Fruit fly (Drosophila melanogaster) whole organism, embryonic: ENCODE data around the gene Polr1C.

Source experiments
- Asciz ChIP-seq: fragments of 200-800 bp; sonication (Bioruptor generic); optimal IDR thresholded peaks from 2 replicates; lab custom pipeline; 2017; ENCODE audit warnings: missing biosample characterization, mild to moderate bottlenecking, missing genetic modification characterization, missing genetic modification reagents
- CG11695 ChIP-seq: fragments of 200-800 bp; sonication (Bioruptor generic); IDR thresholded peaks from 3 replicates; pipeline ENCODE4 v1.3.6; 2022; ENCODE audit warnings: missing biosample characterization, missing genetic modification characterization
- CG13296 ChIP-seq: fragments of 200-800 bp; sonication (Bioruptor generic); optimal IDR thresholded peaks from 3 replicates; lab custom pipeline; 2018; ENCODE audit warnings: missing biosample characterization, mild to moderate bottlenecking, missing genetic modification characterization
- CG13424 ChIP-seq: fragments of 200-800 bp; sonication (Bioruptor generic); optimal IDR thresholded peaks from 2 replicates; lab custom pipeline; 2019; ENCODE audit warnings: missing biosample characterization, mild to moderate bottlenecking, missing genetic modification characterization, moderate library complexity
- CG16815 ChIP-seq: fragments of 200-800 bp; sonication (Bioruptor generic); optimal IDR thresholded peaks from 3 replicates; lab custom pipeline; 2017; ENCODE audit warnings: missing biosample characterization, mild to moderate bottlenecking, missing genetic modification characterization
- CG17186 ChIP-seq: fragments of 200-800 bp; sonication (Bioruptor generic); optimal IDR thresholded peaks from 3 replicates; lab custom pipeline; 2017; ENCODE audit warnings: missing biosample characterization, missing genetic modification reagents, missing genetic modification characterization
- CG18764 ChIP-seq: fragments of 200-800 bp; sonication (Bioruptor generic); optimal IDR thresholded peaks from 3 replicates; lab custom pipeline; 2016; ENCODE audit warnings: missing biosample characterization, missing genetic modification characterization
- CG32772 ChIP-seq: fragments of 200-800 bp; sonication (Bioruptor generic); IDR thresholded peaks from 2 replicates; pipeline ENCODE4 v1.3.6; 2022; ENCODE audit warnings: missing biosample characterization, missing genetic modification characterization
- CG33213 ChIP-seq: fragments of 200-800 bp; sonication (Bioruptor generic); optimal IDR thresholded peaks from 3 replicates; lab custom pipeline; 2016; ENCODE audit warnings: missing biosample characterization, missing genetic modification characterization
- CG34224 ChIP-seq: fragments of 200-800 bp; sonication (Bioruptor generic); IDR thresholded peaks from 3 replicates; pipeline ENCODE4 v1.3.6; 2022; ENCODE audit warnings: missing biosample characterization, missing genetic modification characterization; ENCODE audit not compliant: partially characterized antibody
- CG3838 ChIP-seq: fragments of 200-800 bp; sonication (Bioruptor generic); optimal IDR thresholded peaks from 3 replicates; lab custom pipeline; 2016; ENCODE audit warnings: missing biosample characterization, missing genetic modification characterization
- CG42726 ChIP-seq: fragments of 200-800 bp; sonication (Bioruptor generic); IDR thresholded peaks from 2 replicates; pipeline ENCODE4 v1.3.6; 2022; ENCODE audit warnings: missing biosample characterization, missing genetic modification characterization; ENCODE audit not compliant: partially characterized antibody
- CG4328 ChIP-seq: fragments of 200-800 bp; sonication (Bioruptor generic); optimal IDR thresholded peaks from 3 replicates; lab custom pipeline; 2017; ENCODE audit warnings: missing biosample characterization, missing genetic modification reagents, missing genetic modification characterization
- CG8290 ChIP-seq, 3 experiments: fragments of 200-800 bp; sonication (Bioruptor generic); optimal IDR thresholded peaks; 2 replicates each; lab custom pipeline; 2016 to 2019; ENCODE audit warnings: missing biosample characterization in 3 of 3, missing genetic modification characterization in 3 of 3, mild to moderate bottlenecking in 2 of 3, moderate library complexity in 1 of 3
- CG8359 ChIP-seq: fragments of 200-800 bp; sonication (Bioruptor generic); optimal IDR thresholded peaks from 2 replicates; lab custom pipeline; 2017; ENCODE audit warnings: missing biosample characterization, mild to moderate bottlenecking, missing genetic modification characterization, borderline replicate concordance
- CG8765 ChIP-seq: fragments of 200-800 bp; sonication (Bioruptor generic); IDR thresholded peaks from 2 replicates; pipeline ENCODE4 v1.3.6; 2022; ENCODE audit warnings: missing biosample characterization, missing genetic modification characterization
- CG9817 ChIP-seq: fragments of 200-800 bp; sonication (Bioruptor generic); optimal IDR thresholded peaks from 2 replicates; lab custom pipeline; 2018; ENCODE audit warnings: missing biosample characterization, mild to moderate bottlenecking, missing genetic modification characterization, moderate library complexity
- Chrac-16 ChIP-seq: fragments of 200-800 bp; sonication (Bioruptor generic); optimal IDR thresholded peaks from 3 replicates; lab custom pipeline; 2016; ENCODE audit warnings: missing biosample characterization, missing genetic modification characterization
- Doc3 ChIP-seq: fragments of 200-800 bp; sonication (Bioruptor generic); IDR thresholded peaks from 3 replicates; pipeline ENCODE4 v1.3.6; 2022; ENCODE audit warnings: missing biosample characterization, missing genetic modification characterization; ENCODE audit not compliant: partially characterized antibody
- Dref ChIP-seq: fragments of 200-800 bp; sonication (Bioruptor generic); IDR thresholded peaks from 2 replicates; pipeline ENCODE4 v1.3.6; 2022; ENCODE audit warnings: missing biosample characterization, missing genetic modification characterization
- GATAe ChIP-seq: fragments of 200-800 bp; sonication (Bioruptor generic); conservative IDR thresholded peaks from 2 replicates; pipeline ENCODE4 v1.3.6; 2022; ENCODE audit warnings: missing biosample characterization, missing genetic modification characterization
- H2.0 ChIP-seq: fragments of 200-800 bp; sonication (Bioruptor generic); IDR thresholded peaks from 2 replicates; pipeline ENCODE4 v1.3.6; 2022; ENCODE audit warnings: missing biosample characterization, missing genetic modification characterization
- HHEX ChIP-seq: fragments of 200-800 bp; sonication (Bioruptor generic); optimal IDR thresholded peaks from 3 replicates; lab custom pipeline; 2017; ENCODE audit warnings: missing biosample characterization, mild to moderate bottlenecking, missing genetic modification characterization, missing genetic modification reagents
- HLHmδ ChIP-seq: fragments of 200-800 bp; sonication (Bioruptor generic); optimal IDR thresholded peaks from 2 replicates; lab custom pipeline; 2018; ENCODE audit warnings: missing biosample characterization, mild to moderate bottlenecking, missing genetic modification characterization, moderate library complexity
- Hr39 ChIP-seq: fragments of >200 bp; optimal IDR thresholded peaks from 2 replicates; lab custom pipeline; 2017
- Jarid2 ChIP-seq: fragments of 200-800 bp; sonication (Bioruptor generic); optimal IDR thresholded peaks from 3 replicates; lab custom pipeline; 2017; ENCODE audit warnings: mild to moderate bottlenecking, missing biosample characterization, missing genetic modification reagents, missing genetic modification characterization
- MBD-R2 ChIP-seq: fragments of 200-800 bp; sonication (Bioruptor generic); IDR thresholded peaks from 2 replicates; pipeline ENCODE4 v1.3.6; 2022; ENCODE audit warnings: missing biosample characterization, missing genetic modification characterization
- NC2α ChIP-seq: fragments of 200-800 bp; sonication (Bioruptor generic); optimal IDR thresholded peaks from 2 replicates; lab custom pipeline; 2016; ENCODE audit warnings: missing biosample characterization, missing genetic modification characterization
- Rfx ChIP-seq: fragments of 200-800 bp; sonication (Bioruptor generic); IDR thresholded peaks from 2 replicates; pipeline ENCODE4 v1.3.6; 2022; ENCODE audit warnings: missing biosample characterization, missing genetic modification characterization
- az2 ChIP-seq: fragments of 200-800 bp; sonication (Bioruptor generic); optimal IDR thresholded peaks from 3 replicates; lab custom pipeline; 2016; ENCODE audit warnings: missing biosample characterization, missing genetic modification characterization
- chm ChIP-seq: fragments of 200-800 bp; sonication (Bioruptor generic); IDR thresholded peaks from 2 replicates; pipeline ENCODE4 v1.3.6; 2022; ENCODE audit warnings: missing biosample characterization, missing genetic modification characterization
- dati ChIP-seq: fragments of 200-800 bp; sonication (Bioruptor generic); IDR thresholded peaks from 2 replicates; pipeline ENCODE4 v1.3.6; 2022; ENCODE audit warnings: missing biosample characterization, missing genetic modification characterization
- dm ChIP-seq: fragments of 200-800 bp; sonication (Bioruptor generic); optimal IDR thresholded peaks from 3 replicates; lab custom pipeline; 2016; ENCODE audit warnings: missing biosample characterization, missing genetic modification characterization
- dmrt11E ChIP-seq: fragments of 200-800 bp; sonication (Bioruptor generic); optimal IDR thresholded peaks from 3 replicates; lab custom pipeline; 2018; ENCODE audit warnings: missing biosample characterization, mild to moderate bottlenecking, missing genetic modification characterization, moderate library complexity
- fd3F ChIP-seq: fragments of 200-800 bp; sonication (Bioruptor generic); optimal IDR thresholded peaks from 2 replicates; lab custom pipeline; 2018; ENCODE audit warnings: missing biosample characterization, mild to moderate bottlenecking, missing genetic modification characterization, moderate library complexity
- jing ChIP-seq: fragments of 200-800 bp; sonication (Bioruptor generic); optimal IDR thresholded peaks from 2 replicates; lab custom pipeline; 2018; ENCODE audit warnings: missing biosample characterization, mild to moderate bottlenecking, missing genetic modification characterization
- lab ChIP-seq: fragments of 200-800 bp; sonication (Bioruptor generic); optimal IDR thresholded peaks from 3 replicates; lab custom pipeline; 2017; ENCODE audit warnings: missing biosample characterization, missing genetic modification characterization, mild to moderate bottlenecking, moderate library complexity, missing genetic modification reagents
- lbe ChIP-seq: fragments of 200-800 bp; sonication (Bioruptor generic); optimal IDR thresholded peaks from 2 replicates; lab custom pipeline; 2016; ENCODE audit warnings: missing biosample characterization, mild to moderate bottlenecking, missing genetic modification characterization
- lmd ChIP-seq: fragments of 200-800 bp; sonication (Bioruptor generic); IDR thresholded peaks from 2 replicates; pipeline ENCODE4 v1.3.6; 2022; ENCODE audit warnings: missing biosample characterization, missing genetic modification characterization
- org-1 ChIP-seq: fragments of 200-800 bp; sonication (Bioruptor generic); optimal IDR thresholded peaks from 2 replicates; lab custom pipeline; 2017; ENCODE audit warnings: missing biosample characterization, missing genetic modification characterization
- p53 ChIP-seq: fragments of 200-800 bp; sonication (Bioruptor generic); optimal IDR thresholded peaks from 2 replicates; lab custom pipeline; 2016; ENCODE audit warnings: missing biosample characterization, missing genetic modification characterization
- pnt ChIP-seq: fragments of 200-800 bp; sonication (Bioruptor generic); optimal IDR thresholded peaks from 3 replicates; lab custom pipeline; 2016; ENCODE audit warnings: missing biosample characterization, missing genetic modification characterization
- psq ChIP-seq: fragments of 200-800 bp; sonication (Bioruptor generic); optimal IDR thresholded peaks from 2 replicates; lab custom pipeline; 2017; ENCODE audit warnings: missing biosample characterization, missing genetic modification characterization
- schlank ChIP-seq: fragments of 200-800 bp; sonication (Bioruptor generic); optimal IDR thresholded peaks from 2 replicates; lab custom pipeline; 2018; ENCODE audit warnings: missing biosample characterization, mild to moderate bottlenecking, missing genetic modification characterization
- sd ChIP-seq: fragments of 200-800 bp; sonication (Bioruptor generic); optimal IDR thresholded peaks from 3 replicates; lab custom pipeline; 2018; ENCODE audit warnings: missing biosample characterization, mild to moderate bottlenecking, missing genetic modification characterization, moderate library complexity
- seq ChIP-seq: fragments of 200-800 bp; sonication (Bioruptor generic); IDR thresholded peaks from 2 replicates; pipeline ENCODE4 v1.3.6; 2022; ENCODE audit warnings: missing biosample characterization, missing genetic modification characterization
- tgo ChIP-seq: fragments of 200-800 bp; sonication (Bioruptor generic); IDR thresholded peaks from 3 replicates; pipeline ENCODE4 v1.3.6; 2022; ENCODE audit warnings: missing biosample characterization, missing genetic modification characterization
- wek ChIP-seq: fragments of 200-800 bp; sonication (Bioruptor generic); optimal IDR thresholded peaks from 3 replicates; lab custom pipeline; 2018; ENCODE audit warnings: missing biosample characterization, mild to moderate bottlenecking, missing genetic modification characterization, moderate library complexity
- zf30C ChIP-seq: fragments of 200-800 bp; sonication (Bioruptor generic); optimal IDR thresholded peaks from 3 replicates; lab custom pipeline; 2018; ENCODE audit warnings: missing biosample characterization, mild to moderate bottlenecking, missing genetic modification characterization

Gene Polr1C

DNA sequence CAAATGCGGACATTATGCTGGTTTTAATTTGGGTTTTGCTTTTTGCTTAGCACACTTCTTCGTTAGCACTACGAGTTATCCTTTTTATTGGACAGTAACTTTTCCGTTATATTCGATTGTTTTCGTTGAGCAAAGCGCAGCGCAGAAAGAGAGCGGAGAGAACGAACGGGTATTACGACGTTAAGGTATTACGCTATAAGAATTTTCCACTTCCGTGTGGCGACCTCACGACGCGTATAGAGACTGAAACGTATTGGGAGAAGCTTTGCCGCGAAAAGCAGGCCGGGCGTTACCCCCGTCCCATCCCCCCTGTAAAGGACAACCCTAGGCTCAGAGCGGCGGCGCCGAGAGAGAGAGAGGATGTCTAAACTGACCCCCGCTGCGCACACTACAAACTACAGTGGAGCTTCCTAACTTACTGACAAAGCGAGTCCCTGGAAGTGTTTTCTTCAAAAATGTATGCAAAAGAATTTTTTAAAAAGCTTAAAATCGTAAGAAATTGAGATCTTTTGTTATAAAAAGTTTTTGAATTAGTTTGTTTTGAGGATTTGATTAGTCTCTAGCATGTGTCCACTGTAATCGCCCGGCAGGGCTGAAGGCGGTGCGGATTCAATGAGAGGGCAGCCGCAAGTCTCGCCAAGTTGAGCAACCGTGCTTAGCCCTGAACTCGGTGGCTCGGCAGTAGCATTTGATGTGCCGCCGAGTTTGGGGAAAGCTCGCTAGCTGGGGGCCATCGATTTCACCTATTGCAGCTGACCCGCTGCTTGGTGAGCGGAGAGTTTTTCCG lies 36.1 kb downstream of the Polr1C start (continued):
- TF ChIP-seq dati (GFP tag; lab: Robert Waterston, UW) (peak; percentile 83), MBD-R2 (GFP tag; lab: Robert Waterston, UW) (peak; percentile 89), schlank (tag; lab: Kevin White, UChicago) (peak; percentile 94), jing (peak; percentile 80), CG17186 (GFP tag; lab: Kevin White, UChicago) (peak; percentile 24), Asciz (GFP tag; lab: Kevin White, UChicago) (peak; percentile 89), az2 (GFP tag; lab: Kevin White, UChicago) (peak; percentile 94), Jarid2 (peak; percentile 61), CG33213 (peak; percentile 93), CG32772 (GFP tag; lab: Robert Waterston, UW) (peak; percentile 96), wek (GFP tag; lab: Kevin White, UChicago) (peak; percentile 44), GATAe (GFP tag; lab: Robert Waterston, UW) (peak; percentile 70), dm (GFP tag; lab: Kevin White, UChicago) (peak; percentile 84), CG8290 (GFP tag; optimal IDR thresholded peaks at IDR 0.05; lab: Kevin White, UChicago) (peak; percentile 77), CG8290 (tag; optimal IDR thresholded peaks at IDR 0.05; lab: Kevin White, UChicago) (peak; percentile 34 to 74), CG34224 (GFP tag; lab: Robert Waterston, UW) (no peak), psq (GFP tag; lab: Kevin White, UChicago) (peak; percentile 74), Doc3 (GFP tag; lab: Robert Waterston, UW) (no peak), org-1 (GFP tag; lab: Kevin White, UChicago) (peak; percentile 92), chm (GFP tag; lab: Robert Waterston, UW) (peak; percentile 94), HLHmδ (GFP tag; lab: Kevin White, UChicago) (no peak), CG3838 (GFP tag; lab: Kevin White, UChicago) (peak; percentile 70), Rfx (GFP tag; lab: Robert Waterston, UW) (peak; percentile 98), CG18764 (peak; percentile 84), fd3F (GFP tag; lab: Kevin White, UChicago) (peak; percentile 94), CG13424 (tag; lab: Kevin White, UChicago) (peak; percentile 95), Hr39 (lab: Kevin White, UChicago) (no peak), sd (peak; percentile 80), p53 (GFP tag; lab: Kevin White, UChicago) (peak; percentile 89), Chrac-16 (GFP tag; lab: Kevin White, UChicago) (peak; percentile 90), lmd (GFP tag; lab: Robert Waterston, UW) (peak; percentile 96), CG4328 (peak; percentile 87), lab (peak; percentile 99), CG11695 (GFP tag; lab: Robert Waterston, UW) (peak; percentile 96), dmrt11E (peak; percentile 82), zf30C (GFP tag; lab: Kevin White, UChicago) (no peak), tgo (GFP tag; lab: Robert Waterston, UW) (peak; percentile 95), CG9817 (tag; lab: Kevin White, UChicago) (peak; percentile 96), HHEX (GFP tag; lab: Kevin White, UChicago) (peak; percentile 94), CG13296 (GFP tag; lab: Kevin White, UChicago) (peak; percentile 96), CG8359 (GFP tag; lab: Kevin White, UChicago) (peak; percentile 71), Dref (GFP tag; lab: Robert Waterston, UW) (0 out of 2 replicates have a peak, but pooled peaks have one; percentile 36), lbe (GFP tag; lab: Kevin White, UChicago) (peak; percentile 46), pnt (GFP tag; lab: Kevin White, UChicago) (peak; percentile 94), H2.0 (GFP tag; lab: Robert Waterston, UW) (peak; percentile 93), CG16815 (GFP tag; lab: Kevin White, UChicago) (peak; percentile 93), CG42726 (no peak), CG8765 (GFP tag; lab: Robert Waterston, UW) (peak; percentile 83), NC2α (GFP tag; lab: Kevin White, UChicago) (peak; percentile 83), seq (GFP tag; lab: Robert Waterston, UW) (peak; percentile 96)
